Worm (Caenorhabditis elegans): ENCODE results near the gene T01B4.3.

ce11 chrX:16269969-16270368 is 47.6 kb downstream of the T01B4.3 start, which contains the start of gene ifa-3:
- no peak for TF ChIP-seq nfya-1 (tag; optimal IDR thresholded peaks at IDR 0.05; ENCODE audit: insufficient read depth)
- TF ChIP-seq ztf-4 (tag; optimal IDR thresholded peaks at IDR 0.05) = no peak
- TF ChIP-seq nhr-28 (tag; optimal IDR thresholded peaks at IDR 0.05) = no peak
- no peak for TF ChIP-seq egl-27 (tag; optimal IDR thresholded peaks at IDR 0.05)
- TF ChIP-seq jun-1 (tag; optimal IDR thresholded peaks at IDR 0.05) = no peak
- TF ChIP-seq pqm-1 (tag; optimal IDR thresholded peaks at IDR 0.05) = no peak
- TF ChIP-seq nhr-77 (tag; optimal IDR thresholded peaks at IDR 0.05) = no peak
